Fruit fly (Drosophila melanogaster) whole organism, embryonic: ENCODE results near the gene Tango5.

Experiments used
- Bgb ChIP-seq: fragments of 200-800 bp; sonication (Bioruptor generic); IDR thresholded peaks from 2 replicates; pipeline ENCODE4 v1.3.6; 2022; ENCODE audit warnings: missing biosample characterization, missing genetic modification characterization; ENCODE audit not compliant: partially characterized antibody
- CG10543 ChIP-seq: fragments of 200-800 bp; sonication (Bioruptor generic); optimal IDR thresholded peaks from 3 replicates; lab custom pipeline; 2017; ENCODE audit warnings: missing biosample characterization, mild to moderate bottlenecking, missing genetic modification characterization, moderate library complexity
- CG11504 ChIP-seq: fragments of 200-800 bp; sonication (Bioruptor generic); optimal IDR thresholded peaks from 3 replicates; lab custom pipeline; 2019; ENCODE audit warnings: missing biosample characterization, mild to moderate bottlenecking, missing genetic modification characterization, moderate library complexity
- CG12769 ChIP-seq: fragments of 200-800 bp; sonication (Bioruptor generic); optimal IDR thresholded peaks from 2 replicates; lab custom pipeline; 2019; ENCODE audit warnings: missing biosample characterization, mild to moderate bottlenecking, missing genetic modification characterization, moderate library complexity
- CG13287 ChIP-seq: fragments of 200-800 bp; sonication (Bioruptor generic); IDR thresholded peaks from 2 replicates; pipeline ENCODE4 v1.3.6; 2022; ENCODE audit warnings: missing biosample characterization, missing genetic modification characterization; ENCODE audit not compliant: partially characterized antibody
- CG13624 ChIP-seq: fragments of 200-800 bp; sonication (Bioruptor generic); optimal IDR thresholded peaks from 2 replicates; lab custom pipeline; 2016; ENCODE audit warnings: missing biosample characterization, missing genetic modification characterization
- CG15479 ChIP-seq: fragments of 200-800 bp; sonication (Bioruptor generic); optimal IDR thresholded peaks from 3 replicates; lab custom pipeline; 2019; ENCODE audit warnings: missing biosample characterization, mild to moderate bottlenecking, missing genetic modification characterization, moderate library complexity
- CG15514 ChIP-seq: fragments of 200-800 bp; sonication (Bioruptor generic); optimal IDR thresholded peaks from 3 replicates; lab custom pipeline; 2017; ENCODE audit warnings: missing biosample characterization, missing genetic modification characterization, mild to moderate bottlenecking, moderate library complexity, missing genetic modification reagents
- CG1603 ChIP-seq: fragments of 200-800 bp; sonication (Bioruptor generic); optimal IDR thresholded peaks from 2 replicates; lab custom pipeline; 2019; ENCODE audit warnings: missing biosample characterization, mild to moderate bottlenecking, missing genetic modification characterization, moderate library complexity
- CG3163 ChIP-seq: fragments of 200-800 bp; sonication (Bioruptor generic); optimal IDR thresholded peaks from 3 replicates; lab custom pipeline; 2016; ENCODE audit warnings: missing biosample characterization, missing genetic modification characterization
- CG6854 ChIP-seq: fragments of 200-800 bp; sonication (Bioruptor generic); optimal IDR thresholded peaks from 3 replicates; lab custom pipeline; 2017; ENCODE audit warnings: missing biosample characterization, mild to moderate bottlenecking, missing genetic modification characterization
- CG7271 ChIP-seq: fragments of 200-800 bp; sonication (Bioruptor generic); optimal IDR thresholded peaks from 2 replicates; lab custom pipeline; 2018; ENCODE audit warnings: missing biosample characterization, mild to moderate bottlenecking, missing genetic modification characterization, moderate library complexity
- CG8924 ChIP-seq: fragments of 200-800 bp; optimal IDR thresholded peaks from 3 replicates; lab custom pipeline; 2019; ENCODE audit warnings: missing biosample characterization, mild to moderate bottlenecking, missing genetic modification characterization, moderate library complexity
- CHES-1-like ChIP-seq: fragments of 200-800 bp; sonication (Bioruptor generic); optimal IDR thresholded peaks from 2 replicates; lab custom pipeline; 2016; ENCODE audit warnings: missing biosample characterization, missing genetic modification characterization
- Dref ChIP-seq: fragments of 200-800 bp; sonication (Bioruptor generic); IDR thresholded peaks from 2 replicates; pipeline ENCODE4 v1.3.6; 2022; ENCODE audit warnings: missing biosample characterization, missing genetic modification characterization
- Fer1 ChIP-seq: fragments of 200-800 bp; sonication (Bioruptor generic); optimal IDR thresholded peaks from 2 replicates; lab custom pipeline; 2017; ENCODE audit warnings: missing biosample characterization, mild to moderate bottlenecking, missing genetic modification characterization
- HmgZ ChIP-seq: fragments of 200-800 bp; sonication (Bioruptor generic); optimal IDR thresholded peaks from 2 replicates; lab custom pipeline; 2018; ENCODE audit warnings: missing biosample characterization, mild to moderate bottlenecking, missing genetic modification characterization
- Neu2 ChIP-seq: fragments of 200-800 bp; sonication (Bioruptor generic); optimal IDR thresholded peaks from 3 replicates; lab custom pipeline; 2016; ENCODE audit warnings: missing biosample characterization, missing genetic modification characterization, borderline replicate concordance
- Opbp ChIP-seq: fragments of 200-800 bp; sonication (Bioruptor generic); IDR thresholded peaks from 3 replicates; pipeline ENCODE4 v1.3.6; 2022; ENCODE audit warnings: missing biosample characterization, missing genetic modification characterization; ENCODE audit not compliant: partially characterized antibody
- Rfx ChIP-seq: fragments of 200-800 bp; sonication (Bioruptor generic); IDR thresholded peaks from 2 replicates; pipeline ENCODE4 v1.3.6; 2022; ENCODE audit warnings: missing biosample characterization, missing genetic modification characterization
- Xbp1 ChIP-seq: fragments of 200-800 bp; sonication (Bioruptor generic); optimal IDR thresholded peaks from 3 replicates; lab custom pipeline; 2016; ENCODE audit warnings: missing biosample characterization, mild to moderate bottlenecking, missing genetic modification characterization
- abd-A ChIP-seq: fragments of 200-800 bp; sonication (Bioruptor generic); optimal IDR thresholded peaks from 3 replicates; lab custom pipeline; 2019; ENCODE audit warnings: missing biosample characterization, mild to moderate bottlenecking, missing genetic modification characterization, moderate library complexity
- cg ChIP-seq: fragments of 200-800 bp; sonication (Bioruptor generic); optimal IDR thresholded peaks from 3 replicates; lab custom pipeline; 2019; ENCODE audit warnings: missing biosample characterization, mild to moderate bottlenecking, missing genetic modification characterization, moderate library complexity
- chinmo ChIP-seq: fragments of 200-800 bp; sonication (Bioruptor generic); IDR thresholded peaks from 4 replicates; pipeline ENCODE4 v1.3.6; 2022; ENCODE audit warnings: missing biosample characterization, missing genetic modification characterization; ENCODE audit not compliant: partially characterized antibody
- cwo ChIP-seq: fragments of 200-800 bp; sonication (Bioruptor generic); optimal IDR thresholded peaks from 3 replicates; lab custom pipeline; 2017; ENCODE audit warnings: missing biosample characterization, missing genetic modification characterization, mild to moderate bottlenecking, moderate library complexity, missing genetic modification reagents
- danr ChIP-seq: fragments of 200-800 bp; sonication (Bioruptor generic); IDR thresholded peaks from 2 replicates; pipeline ENCODE4 v1.3.6; 2022; ENCODE audit warnings: missing biosample characterization, missing genetic modification characterization
- esg ChIP-seq: fragments of 200-800 bp; sonication (Bioruptor generic); conservative IDR thresholded peaks from 2 replicates; pipeline ENCODE4 v1.3.6; 2022; ENCODE audit warnings: missing biosample characterization, missing genetic modification characterization
- gcm ChIP-seq: fragments of 200-800 bp; sonication (Bioruptor generic); optimal IDR thresholded peaks from 2 replicates; lab custom pipeline; 2019; ENCODE audit warnings: missing biosample characterization, mild to moderate bottlenecking, missing genetic modification characterization, moderate library complexity
- insv ChIP-seq, 2 experiments: fragments of 200-800 bp; sonication (Bioruptor generic); optimal IDR thresholded peaks; 3 replicates each; lab custom pipeline; 2016 to 2018; ENCODE audit warnings: missing biosample characterization in 2 of 2, missing genetic modification characterization in 2 of 2
- inv ChIP-seq: fragments of 200-800 bp; sonication (Bioruptor generic); IDR thresholded peaks from 2 replicates; pipeline ENCODE4 v1.3.6; 2022; ENCODE audit warnings: missing biosample characterization, missing genetic modification characterization; ENCODE audit not compliant: partially characterized antibody
- klu ChIP-seq: fragments of 200-800 bp; sonication (Bioruptor generic); IDR thresholded peaks from 2 replicates; pipeline ENCODE4 v1.3.6; 2022; ENCODE audit warnings: missing biosample characterization, missing genetic modification characterization
- mld ChIP-seq: fragments of 200-800 bp; sonication (Bioruptor generic); IDR thresholded peaks from 3 replicates; pipeline ENCODE4 v1.3.6; 2022; ENCODE audit warnings: missing biosample characterization, missing genetic modification characterization; ENCODE audit not compliant: partially characterized antibody
- nerfin-1 ChIP-seq: fragments of 200-800 bp; sonication (Bioruptor generic); optimal IDR thresholded peaks from 3 replicates; lab custom pipeline; 2019; ENCODE audit warnings: missing biosample characterization, mild to moderate bottlenecking, missing genetic modification characterization, moderate library complexity
- phol ChIP-seq: fragments of 200-800 bp; sonication (Bioruptor generic); optimal IDR thresholded peaks from 3 replicates; lab custom pipeline; 2018; ENCODE audit warnings: missing biosample characterization, mild to moderate bottlenecking, missing genetic modification characterization, moderate library complexity
- psq ChIP-seq: fragments of 200-800 bp; sonication (Bioruptor generic); optimal IDR thresholded peaks from 2 replicates; lab custom pipeline; 2017; ENCODE audit warnings: missing biosample characterization, missing genetic modification characterization
- pzg ChIP-seq: fragments of 200-800 bp; sonication (Bioruptor generic); optimal IDR thresholded peaks from 3 replicates; lab custom pipeline; 2018; ENCODE audit warnings: missing biosample characterization, mild to moderate bottlenecking, missing genetic modification characterization, moderate library complexity
- row ChIP-seq: fragments of 200-800 bp; sonication (Bioruptor generic); IDR thresholded peaks from 3 replicates; pipeline ENCODE4 v1.3.6; 2022; ENCODE audit warnings: missing biosample characterization, missing genetic modification characterization
- scrt ChIP-seq: fragments of 200-800 bp; sonication (Bioruptor generic); optimal IDR thresholded peaks from 2 replicates; lab custom pipeline; 2018; ENCODE audit warnings: missing biosample characterization, mild to moderate bottlenecking, missing genetic modification characterization, moderate library complexity
- sens ChIP-seq: fragments of 200-800 bp; sonication (Bioruptor generic); peaks from one replicate; lab custom pipeline; 2016; ENCODE audit warnings: missing biosample characterization, missing genetic modification characterization
- sim ChIP-seq: fragments of 200-800 bp; sonication (Bioruptor generic); IDR thresholded peaks from 2 replicates; pipeline ENCODE4 v1.3.6; 2022; ENCODE audit warnings: missing biosample characterization, missing genetic modification characterization
- sob ChIP-seq: fragments of 200-800 bp; sonication (Bioruptor generic); IDR thresholded peaks from 2 replicates; pipeline ENCODE4 v1.3.6; 2022; ENCODE audit warnings: missing biosample characterization, missing genetic modification characterization
- trem ChIP-seq: fragments of 200-800 bp; optimal IDR thresholded peaks from 3 replicates; lab custom pipeline; 2019; ENCODE audit warnings: missing biosample characterization, mild to moderate bottlenecking, missing genetic modification characterization, moderate library complexity
- tup ChIP-seq: fragments of 200-800 bp; sonication (Bioruptor generic); optimal IDR thresholded peaks from 2 replicates; lab custom pipeline; 2016; ENCODE audit warnings: missing biosample characterization, mild to moderate bottlenecking, missing genetic modification characterization, moderate library complexity
- vvl ChIP-seq: fragments of 200-800 bp; sonication (Bioruptor generic); IDR thresholded peaks from 2 replicates; pipeline ENCODE4 v1.3.6; 2022; ENCODE audit warnings: missing biosample characterization, missing genetic modification characterization
- zen ChIP-seq: fragments of 200-800 bp; sonication (Bioruptor generic); optimal IDR thresholded peaks from 3 replicates; lab custom pipeline; 2018; ENCODE audit warnings: missing biosample characterization, mild to moderate bottlenecking, missing genetic modification characterization, moderate library complexity

Tango5 gene

dm6 chrX:10786443-10787097, 22.4 kb upstream of the Tango5 start, which contains the start of the genes Ant2 and sesB (continued):
- TF ChIP-seq CHES-1-like (GFP tag; lab: Kevin White, UChicago): no peak
- TF ChIP-seq mld (GFP tag; lab: Robert Waterston, UW): peak; percentile 35; the same call in 1 of the 3 replicates
- TF ChIP-seq gcm: peak; percentile 3

dm6 chrX:10785920-10786361, 21.7 kb upstream of the Tango5 start:
- no peak for TF ChIP-seq CG6854 (GFP tag; lab: Kevin White, UChicago)
- 0 out of 3 replicates have a peak, but pooled peaks have one; percentile 32 for TF ChIP-seq row (GFP tag; lab: Robert Waterston, UW)
- TF ChIP-seq CG8924: peak; percentile 24
- peak; percentile 7 for TF ChIP-seq phol (tag; lab: Kevin White, UChicago)
- peak; percentile 64 for TF ChIP-seq sens (GFP tag; lab: Kevin White, UChicago)
- peak; percentile 22 for TF ChIP-seq zen (tag; lab: Kevin White, UChicago)
- TF ChIP-seq esg (GFP tag; lab: Robert Waterston, UW): no peak
- TF ChIP-seq danr (GFP tag; lab: Robert Waterston, UW): no peak
- 0 out of 3 replicates have a peak, but pooled peaks have one; percentile 41 for TF ChIP-seq Opbp
- peak; percentile 79; the same call in 2 of the 4 replicates for TF ChIP-seq chinmo (GFP tag; lab: Robert Waterston, UW)
- no peak for TF ChIP-seq Dref (GFP tag; lab: Robert Waterston, UW)
- TF ChIP-seq CG7271 (tag; lab: Kevin White, UChicago): no peak
- TF ChIP-seq nerfin-1 (tag; lab: Kevin White, UChicago): peak; percentile 53
- TF ChIP-seq sim (GFP tag; lab: Robert Waterston, UW): no peak
- no peak for TF ChIP-seq inv (GFP tag; lab: Robert Waterston, UW)
- peak; percentile 13 for TF ChIP-seq scrt (GFP tag; lab: Kevin White, UChicago)
- TF ChIP-seq cwo: peak; percentile 55
- peak; percentile 38 for TF ChIP-seq CG15514 (GFP tag; lab: Kevin White, UChicago)
- no peak for TF ChIP-seq Neu2
- TF ChIP-seq Rfx (GFP tag; lab: Robert Waterston, UW): 0 out of 2 replicates have a peak, but pooled peaks have one; percentile 27
- TF ChIP-seq Bgb (GFP tag; lab: Robert Waterston, UW): 0 out of 2 replicates have a peak, but pooled peaks have one; percentile 12
- peak; percentile 8 for TF ChIP-seq psq (GFP tag; lab: Kevin White, UChicago)
- 0 out of 2 replicates have a peak, but pooled peaks have one; percentile 15 for TF ChIP-seq vvl (GFP tag; lab: Robert Waterston, UW)
- TF ChIP-seq Xbp1: no peak
- peak; percentile 7 for TF ChIP-seq CG13624 (GFP tag; lab: Kevin White, UChicago)
- peak; percentile 94 for TF ChIP-seq CG3163
- TF ChIP-seq HmgZ (tag; lab: Kevin White, UChicago): peak; percentile 22
- TF ChIP-seq CG11504 (tag; lab: Kevin White, UChicago): peak; percentile 12
- TF ChIP-seq CG10543 (GFP tag; lab: Kevin White, UChicago): peak; percentile 6
- peak in 1 of 2 experiments; percentile 50 for TF ChIP-seq insv (GFP tag; optimal IDR thresholded peaks at IDR 0.05; lab: Kevin White, UChicago)
- TF ChIP-seq trem (tag; lab: Kevin White, UChicago): peak; percentile 99
- peak; percentile 16; the same call in 1 of the 2 replicates for TF ChIP-seq CG13287
- peak; percentile 11 for TF ChIP-seq CG12769 (tag; lab: Kevin White, UChicago)
- peak; percentile 22; the same call in 1 of the 2 replicates for TF ChIP-seq sob
- TF ChIP-seq cg: peak; percentile 87
- TF ChIP-seq klu (GFP tag; lab: Robert Waterston, UW): no peak
- TF ChIP-seq pzg (GFP tag; lab: Kevin White, UChicago): peak; percentile 21
- peak; percentile 50 for TF ChIP-seq abd-A (tag; lab: Kevin White, UChicago)
- peak; percentile 100 for TF ChIP-seq CG15479 (GFP tag; lab: Kevin White, UChicago)
- no peak for TF ChIP-seq tup (GFP tag; lab: Kevin White, UChicago)
- TF ChIP-seq Fer1: peak; percentile 55
- peak; percentile 2 for TF ChIP-seq CG1603 (tag; lab: Kevin White, UChicago)
